Fruit fly (Drosophila melanogaster) whole organism, prepupa: ENCODE data around the gene TfIIA-S.

Source experiments
- Blimp-1 ChIP-seq: fragments of 200-800 bp; sonication (Bioruptor generic); optimal IDR thresholded peaks from 3 replicates; lab custom pipeline; 2017; ENCODE audit warnings: missing biosample characterization, missing genetic modification characterization, mild to moderate bottlenecking, moderate library complexity, missing genetic modification reagents
- CG10631 ChIP-seq: fragments of 200-800 bp; sonication (Bioruptor generic); optimal IDR thresholded peaks from 2 replicates; lab custom pipeline; 2016; ENCODE audit warnings: missing biosample characterization, missing genetic modification characterization
- CG10669 ChIP-seq: fragments of 200-800 bp; sonication (Bioruptor generic); optimal IDR thresholded peaks from 3 replicates; lab custom pipeline; 2018; ENCODE audit warnings: missing biosample characterization, mild to moderate bottlenecking, missing genetic modification characterization, moderate library complexity
- CG11902 ChIP-seq: fragments of 200-800 bp; sonication (Bioruptor generic); optimal IDR thresholded peaks from 3 replicates; lab custom pipeline; 2016; ENCODE audit warnings: missing biosample characterization, missing genetic modification characterization
- CG15336 ChIP-seq: fragments of 200-800 bp; sonication (Bioruptor generic); IDR thresholded peaks from 2 replicates; pipeline ENCODE4 v1.3.6; 2022; ENCODE audit warnings: missing biosample characterization, missing genetic modification characterization
- CG16779 ChIP-seq: fragments of 200-800 bp; sonication (Bioruptor generic); optimal IDR thresholded peaks from 3 replicates; lab custom pipeline; 2017; ENCODE audit warnings: missing biosample characterization, mild to moderate bottlenecking, missing genetic modification characterization
- CG3032 ChIP-seq: fragments of 200-800 bp; optimal IDR thresholded peaks from 2 replicates; lab custom pipeline; 2019; ENCODE audit warnings: missing biosample characterization, mild to moderate bottlenecking, missing genetic modification characterization, moderate library complexity
- CG32006 ChIP-seq: fragments of 200-800 bp; sonication (Bioruptor generic); optimal IDR thresholded peaks from 3 replicates; lab custom pipeline; 2017; ENCODE audit warnings: missing biosample characterization, mild to moderate bottlenecking, missing genetic modification characterization
- CG3919 ChIP-seq: fragments of 200-800 bp; sonication (Bioruptor generic); optimal IDR thresholded peaks from 3 replicates; lab custom pipeline; 2016; ENCODE audit warnings: missing biosample characterization, missing genetic modification characterization
- CG4318 ChIP-seq: fragments of 200-800 bp; sonication (Bioruptor generic); optimal IDR thresholded peaks from 3 replicates; lab custom pipeline; 2017; ENCODE audit warnings: missing biosample characterization, mild to moderate bottlenecking, missing genetic modification characterization
- CG6163 ChIP-seq: fragments of 200-800 bp; sonication (Bioruptor generic); IDR thresholded peaks from 3 replicates; pipeline ENCODE4 v1.3.6; 2022; ENCODE audit warnings: missing biosample characterization, missing genetic modification characterization
- CG6276 ChIP-seq: fragments of 200-800 bp; sonication (Bioruptor generic); optimal IDR thresholded peaks from 2 replicates; lab custom pipeline; 2017; ENCODE audit warnings: missing biosample characterization, mild to moderate bottlenecking, missing genetic modification characterization
- CG6792 ChIP-seq: fragments of 200-800 bp; sonication (Bioruptor generic); optimal IDR thresholded peaks from 3 replicates; lab custom pipeline; 2016; ENCODE audit warnings: missing biosample characterization, missing genetic modification characterization
- CG6808 ChIP-seq: fragments of 200-800 bp; sonication (Bioruptor generic); optimal IDR thresholded peaks from 3 replicates; lab custom pipeline; 2017; ENCODE audit warnings: missing biosample characterization, missing genetic modification characterization, mild to moderate bottlenecking, moderate library complexity, missing genetic modification reagents
- CG6854 ChIP-seq: fragments of 200-800 bp; sonication (Bioruptor generic); optimal IDR thresholded peaks from 2 replicates; lab custom pipeline; 2017; ENCODE audit warnings: missing biosample characterization, mild to moderate bottlenecking, missing genetic modification characterization
- CG8119 ChIP-seq: fragments of 200-800 bp; sonication (Bioruptor generic); IDR thresholded peaks from 3 replicates; pipeline ENCODE4 v1.3.6; 2022; ENCODE audit warnings: missing biosample characterization, missing genetic modification characterization
- CG9139 ChIP-seq: fragments of 200-800 bp; sonication (Bioruptor generic); optimal IDR thresholded peaks from 3 replicates; lab custom pipeline; 2017; ENCODE audit warnings: missing biosample characterization, mild to moderate bottlenecking, missing genetic modification characterization
- Eip75B ChIP-seq: fragments of 200-800 bp; sonication (Bioruptor generic); optimal IDR thresholded peaks from 3 replicates; lab custom pipeline; 2016; ENCODE audit warnings: missing biosample characterization, missing genetic modification characterization
- Eip78C ChIP-seq: fragments of 200-800 bp; sonication (Bioruptor generic); peaks from one replicate; lab custom pipeline; 2016; ENCODE audit warnings: missing biosample characterization, missing genetic modification characterization
- Eip93F ChIP-seq: fragments of 200-800 bp; sonication (Bioruptor generic); optimal IDR thresholded peaks from 2 replicates; lab custom pipeline; 2016; ENCODE audit warnings: missing biosample characterization, mild to moderate bottlenecking, missing genetic modification characterization
- Ets96B ChIP-seq: fragments of 200-800 bp; optimal IDR thresholded peaks from 2 replicates; lab custom pipeline; 2019; ENCODE audit warnings: missing biosample characterization, mild to moderate bottlenecking, missing genetic modification characterization, moderate library complexity
- Hr38 ChIP-seq: sonication (Bioruptor generic); optimal IDR thresholded peaks from 2 replicates; lab custom pipeline; 2016; ENCODE audit warnings: missing biosample characterization, missing genetic modification characterization
- Hr4 ChIP-seq: fragments of 200-800 bp; sonication (Bioruptor generic); optimal IDR thresholded peaks from 3 replicates; lab custom pipeline; 2016; ENCODE audit warnings: missing biosample characterization, missing genetic modification characterization
- OdsH ChIP-seq: fragments of 200-800 bp; sonication (Bioruptor generic); optimal IDR thresholded peaks from 3 replicates; lab custom pipeline; 2016; ENCODE audit warnings: missing biosample characterization, missing genetic modification characterization
- Sox102F ChIP-seq: fragments of 200-800 bp; sonication (Bioruptor generic); optimal IDR thresholded peaks from 2 replicates; lab custom pipeline; 2016; ENCODE audit warnings: missing biosample characterization, mild to moderate bottlenecking, missing genetic modification characterization
- acj6 ChIP-seq: fragments of 200-800 bp; sonication (Bioruptor generic); optimal IDR thresholded peaks from 3 replicates; lab custom pipeline; 2016; ENCODE audit warnings: missing biosample characterization, missing genetic modification characterization
- cyc ChIP-seq: fragments of 200-800 bp; sonication (Bioruptor generic); optimal IDR thresholded peaks from 3 replicates; lab custom pipeline; 2016; ENCODE audit warnings: missing biosample characterization, missing genetic modification characterization
- dsx ChIP-seq: fragments of 200-800 bp; optimal IDR thresholded peaks from 3 replicates; lab custom pipeline; 2019; ENCODE audit warnings: missing biosample characterization, mild to moderate bottlenecking, missing genetic modification characterization, moderate library complexity; ENCODE audit not compliant: poor library complexity, severe bottlenecking
- eg ChIP-seq: fragments of 200-800 bp; sonication (Bioruptor generic); IDR thresholded peaks from 3 replicates; pipeline ENCODE4 v1.3.6; 2022; ENCODE audit warnings: missing biosample characterization, missing genetic modification characterization
- esn ChIP-seq: fragments of 200-800 bp; sonication (Bioruptor generic); optimal IDR thresholded peaks from 2 replicates; lab custom pipeline; 2016; ENCODE audit warnings: missing biosample characterization, mild to moderate bottlenecking, missing genetic modification characterization, moderate library complexity
- fd59A ChIP-seq: fragments of 200-800 bp; sonication (Bioruptor generic); optimal IDR thresholded peaks from 2 replicates; lab custom pipeline; 2017; ENCODE audit warnings: missing biosample characterization, mild to moderate bottlenecking, missing genetic modification characterization, missing genetic modification reagents
- fkh ChIP-seq: fragments of 200-800 bp; sonication (Bioruptor generic); optimal IDR thresholded peaks from 3 replicates; lab custom pipeline; 2017; ENCODE audit warnings: missing biosample characterization, mild to moderate bottlenecking, missing genetic modification characterization, moderate library complexity
- lz ChIP-seq: fragments of 200-800 bp; sonication (Bioruptor generic); optimal IDR thresholded peaks from 3 replicates; lab custom pipeline; 2016; ENCODE audit warnings: missing biosample characterization, missing genetic modification characterization
- net ChIP-seq: fragments of 200-800 bp; sonication (Bioruptor generic); optimal IDR thresholded peaks from 3 replicates; lab custom pipeline; 2016; ENCODE audit warnings: missing biosample characterization, missing genetic modification characterization
- pdm3 ChIP-seq: fragments of 200-800 bp; sonication (Bioruptor generic); optimal IDR thresholded peaks from 3 replicates; lab custom pipeline; 2016; ENCODE audit warnings: missing biosample characterization, missing genetic modification characterization
- salr ChIP-seq, 2 experiments: fragments of 200-800 bp; sonication (Bioruptor generic); optimal IDR thresholded peaks; 3 replicates each; lab custom pipeline; 2016 to 2018; ENCODE audit warnings: missing biosample characterization in 2 of 2, missing genetic modification characterization in 2 of 2, mild to moderate bottlenecking in 1 of 2
- spab ChIP-seq: fragments of 200-800 bp; sonication (Bioruptor generic); optimal IDR thresholded peaks from 2 replicates; lab custom pipeline; 2017; ENCODE audit warnings: missing biosample characterization, mild to moderate bottlenecking, missing genetic modification characterization, missing genetic modification reagents
- topi ChIP-seq: fragments of 200-800 bp; sonication (Bioruptor generic); optimal IDR thresholded peaks from 3 replicates; lab custom pipeline; 2016; ENCODE audit warnings: missing biosample characterization, missing genetic modification characterization
- vri ChIP-seq: fragments of 200-800 bp; sonication (Bioruptor generic); optimal IDR thresholded peaks from 3 replicates; lab custom pipeline; 2016; ENCODE audit warnings: missing biosample characterization, mild to moderate bottlenecking, missing genetic modification characterization

TfIIA-S gene

DNA sequence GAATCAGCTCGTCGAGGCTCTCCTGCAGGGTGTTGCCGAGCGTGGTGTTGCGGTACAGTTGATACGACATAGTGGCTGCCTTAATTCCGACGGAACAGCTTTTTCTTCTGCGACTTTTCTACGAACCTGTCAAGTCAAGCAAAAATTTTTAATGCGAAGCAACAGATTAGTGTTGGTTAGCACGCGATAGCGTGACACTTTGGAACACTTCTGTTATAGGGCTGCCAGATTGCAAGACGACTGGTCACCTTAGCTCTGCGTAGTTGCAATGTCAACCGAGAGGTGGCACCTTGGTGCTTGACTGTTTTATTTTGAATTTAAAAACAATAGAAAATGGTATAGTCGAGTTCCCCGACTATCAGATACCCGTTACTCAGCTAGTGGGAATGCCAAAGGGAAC lies at the start of gene TfIIA-S (continued):
- TF ChIP-seq Hr4 = no peak
- TF ChIP-seq Eip78C (GFP tag; lab: Kevin White, UChicago) = peak; percentile 59
- TF ChIP-seq CG6163 (GFP tag; lab: Robert Waterston, UW) = no peak
- no peak for TF ChIP-seq CG15336 (GFP tag; lab: Robert Waterston, UW)
- peak in 1 of 2 experiments; percentile 34 for TF ChIP-seq salr (GFP tag; optimal IDR thresholded peaks at IDR 0.05; lab: Kevin White, UChicago)
- no peak for TF ChIP-seq topi (GFP tag; lab: Kevin White, UChicago)
- TF ChIP-seq CG3032 (tag; lab: Kevin White, UChicago) = no peak

DNA sequence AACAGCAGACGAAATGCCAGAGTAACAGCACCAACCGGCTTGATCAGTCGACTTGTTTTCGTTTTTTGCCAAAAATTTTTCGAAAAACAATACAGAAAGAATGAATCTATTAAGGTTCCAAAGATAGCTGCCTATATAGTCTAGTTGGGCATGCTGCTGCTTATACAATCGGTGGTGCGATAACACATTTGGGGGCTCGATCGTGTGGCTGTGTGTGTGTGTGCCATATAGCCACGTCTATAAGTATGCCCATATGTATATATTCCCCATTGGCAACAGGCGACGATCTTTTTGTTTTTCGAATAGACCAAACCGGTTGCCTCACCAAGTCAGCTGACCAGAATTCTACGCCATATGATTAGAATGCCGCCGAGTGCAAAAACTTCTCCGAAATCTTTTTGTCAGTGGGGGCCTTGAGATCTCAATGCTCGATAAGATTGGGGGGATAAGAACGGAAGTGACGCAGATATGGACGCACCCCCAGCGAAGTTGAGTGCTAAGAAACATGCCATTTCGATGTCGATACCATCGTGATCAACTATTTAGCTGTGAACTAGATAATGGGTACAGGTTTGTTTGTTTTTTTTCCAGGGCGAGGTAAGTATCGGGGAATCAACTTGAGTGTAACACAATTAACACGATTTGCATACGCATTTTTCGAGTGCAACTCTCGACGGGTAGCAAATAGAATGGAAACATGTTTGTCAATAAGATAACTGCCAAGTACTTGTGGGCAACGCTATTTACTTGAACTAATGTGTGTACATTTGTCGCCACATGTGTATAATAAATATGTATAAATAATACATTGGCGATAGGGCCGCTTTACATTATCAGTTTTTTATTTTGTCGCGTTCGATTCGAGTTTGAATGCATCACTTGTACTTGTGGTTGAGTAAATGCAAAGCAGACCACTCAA lies 49.3 kb upstream of the TfIIA-S start:
- TF ChIP-seq salr (GFP tag; optimal IDR thresholded peaks at IDR 0.05; lab: Kevin White, UChicago) (no peak), CG3032 (tag; lab: Kevin White, UChicago) (no peak), Eip93F (GFP tag; lab: Kevin White, UChicago) (no peak), CG6854 (GFP tag; lab: Kevin White, UChicago) (no peak), CG6792 (no peak), CG6276 (GFP tag; lab: Kevin White, UChicago) (peak; percentile 3), CG10669 (GFP tag; lab: Kevin White, UChicago) (peak; percentile 4), CG8119 (GFP tag; lab: Robert Waterston, UW) (peak; percentile 45; the same call in 1 of the 3 replicates), OdsH (GFP tag; lab: Kevin White, UChicago) (peak; percentile 17), fd59A (GFP tag; lab: Kevin White, UChicago) (no peak), CG4318 (GFP tag; lab: Kevin White, UChicago) (no peak), dsx (GFP tag; lab: Kevin White, UChicago) (no peak), Hr38 (GFP tag; lab: Kevin White, UChicago) (peak; percentile 35), acj6 (GFP tag; lab: Kevin White, UChicago) (peak; percentile 6), pdm3 (GFP tag; lab: Kevin White, UChicago) (no peak), CG15336 (GFP tag; lab: Robert Waterston, UW) (peak; percentile 43; the same call in 1 of the 2 replicates), CG6808 (GFP tag; lab: Kevin White, UChicago) (no peak), Sox102F (GFP tag; lab: Kevin White, UChicago) (no peak), eg (peak; percentile 49; the same call in 2 of the 3 replicates), CG6163 (GFP tag; lab: Robert Waterston, UW) (0 out of 3 replicates have a peak, but pooled peaks have one; percentile 7), Blimp-1 (GFP tag; lab: Kevin White, UChicago) (no peak), Ets96B (no peak), net (GFP tag; lab: Kevin White, UChicago) (peak; percentile 4), CG9139 (GFP tag; lab: Kevin White, UChicago) (no peak), esn (GFP tag; lab: Kevin White, UChicago) (no peak), fkh (GFP tag; lab: Kevin White, UChicago) (peak; percentile 96), CG32006 (GFP tag; lab: Kevin White, UChicago) (peak; percentile 38), Eip78C (GFP tag; lab: Kevin White, UChicago) (peak; percentile 61), CG16779 (tag; lab: Kevin White, UChicago) (peak; percentile 40)

DNA sequence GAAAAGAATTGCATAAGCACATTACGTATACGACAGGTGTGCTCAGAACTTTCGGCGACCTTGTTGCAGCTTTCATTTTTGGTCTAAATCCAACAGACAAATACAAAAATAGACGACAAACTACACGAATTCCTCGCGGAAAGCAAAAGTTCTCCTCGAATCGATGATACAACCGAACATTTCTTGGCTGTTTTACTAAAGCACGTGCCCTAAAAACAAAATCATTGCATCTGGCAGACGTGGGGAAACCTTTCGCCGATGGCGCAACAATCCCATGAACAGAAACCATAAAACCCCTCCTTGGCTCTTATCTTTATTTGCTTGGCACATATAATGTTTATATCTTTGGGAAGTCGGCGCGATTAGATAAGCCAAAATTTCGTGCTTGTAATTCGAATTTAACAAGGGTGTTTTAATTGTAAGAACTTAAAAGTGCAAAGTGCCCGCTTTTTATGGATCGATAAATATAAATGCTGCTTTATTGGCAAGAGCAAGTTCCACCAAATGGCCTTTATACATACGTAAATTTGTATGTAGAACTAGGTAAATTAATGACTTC lies 47.8 kb upstream of the TfIIA-S start:
- TF ChIP-seq cyc (GFP tag; lab: Kevin White, UChicago) (no peak), CG15336 (GFP tag; lab: Robert Waterston, UW) (0 out of 2 replicates have a peak, but pooled peaks have one; percentile 8), CG11902 (no peak), esn (GFP tag; lab: Kevin White, UChicago) (no peak), CG10631 (GFP tag; lab: Kevin White, UChicago) (no peak), CG6163 (GFP tag; lab: Robert Waterston, UW) (no peak), lz (no peak), CG3919 (no peak), vri (GFP tag; lab: Kevin White, UChicago) (peak; percentile 84), spab (GFP tag; lab: Kevin White, UChicago) (no peak), Eip78C (GFP tag; lab: Kevin White, UChicago) (peak; percentile 17), Eip75B (GFP tag; lab: Kevin White, UChicago) (no peak), topi (GFP tag; lab: Kevin White, UChicago) (no peak)
